Fruit fly (Drosophila melanogaster) whole organism: ENCODE results near the gene Atox1.

ENCODE experiments used
- CG8478 ChIP-seq: fragments of >200 bp; optimal IDR thresholded peaks from 2 replicates; lab custom pipeline; 2018; ENCODE audit warnings: inconsistent platforms
- Dll ChIP-seq: fragments of >200 bp; optimal IDR thresholded peaks from 2 replicates; lab custom pipeline; 2017
- EcR ChIP-seq, 2 experiments: fragments of >200 bp; optimal IDR thresholded peaks; 2 replicates each; lab custom pipeline; 2017; ENCODE audit warnings: missing biosample characterization in 2 of 2, missing genetic modification characterization in 2 of 2, missing genetic modification reagents in 2 of 2
- psq ChIP-seq: fragments of >200 bp; optimal IDR thresholded peaks from 2 replicates; lab custom pipeline; 2017
- usp ChIP-seq: fragments of >200 bp; optimal IDR thresholded peaks from 2 replicates; lab custom pipeline; 2017; ENCODE audit warnings: missing biosample characterization, missing genetic modification characterization, mixed read lengths

- TF ChIP-seq Dll (lab: Kevin White, UChicago) (no peak), psq (lab: Kevin White, UChicago) (no peak), CG8478 (no peak), EcR (GFP tag; optimal IDR thresholded peaks at IDR 0.05; lab: Kevin White, UChicago) (no peak), usp (no peak)
These were observed 3.8 kb downstream of the Atox1 start, which contains the start of gene CG43980 for dm6 chr3L:21644607-21645006.
